Fruit fly (Drosophila melanogaster): ENCODE data around the gene Apc2.

dm6 chr3R:24141013-24141592 lies 22.7 kb upstream of the Apc2 start, which contains the start of gene Kal1:
- TF ChIP-seq CG8478 (optimal IDR thresholded peaks at IDR 0.05), result no peak
- TF ChIP-seq CTCF (optimal IDR thresholded peaks at IDR 0.05), result no peak

All from S2 (cell line).